Worm (Caenorhabditis elegans) whole organism, L4 larva: ENCODE measurements around the gene F10D7.3.

Experiments
- F10B5.3 ChIP-seq: sonication (generic microtip); optimal IDR thresholded peaks from 2 replicates; lab custom pipeline; 2016; ENCODE audit warnings: mild to moderate bottlenecking, missing genetic modification characterization, missing compliant biosample characterization
- F37D6.2 ChIP-seq: sonication (generic microtip); optimal IDR thresholded peaks from 2 replicates; lab custom pipeline; 2016; ENCODE audit warnings: mild to moderate bottlenecking, missing genetic modification characterization, missing compliant biosample characterization
- R02D3.7 ChIP-seq: fragments of 150-350 bp; sonication (generic microtip); optimal IDR thresholded peaks from 3 replicates; lab custom pipeline; 2014; ENCODE audit warnings: missing biosample characterization, missing genetic modification characterization
- T20F7.1 ChIP-seq: fragments of 200-800 bp; sonication (Bioruptor generic); optimal IDR thresholded peaks from 2 replicates; lab custom pipeline; 2018; ENCODE audit warnings: mild to moderate bottlenecking, missing genetic modification characterization, missing compliant biosample characterization
- Y105C5A.15 ChIP-seq: fragments of 200-800 bp; sonication (Bioruptor generic); IDR thresholded peaks from 2 replicates; pipeline ENCODE4 v1.3.6; 2022; ENCODE audit warnings: missing genetic modification characterization, missing compliant biosample characterization
- Y48G9A.11 ChIP-seq: fragments of 200-800 bp; sonication (Bioruptor generic); IDR thresholded peaks from 2 replicates; pipeline ENCODE4 v1.3.6; 2022; ENCODE audit warnings: missing genetic modification reagents, missing genetic modification characterization, missing compliant biosample characterization
- Y75B8A.6 ChIP-seq: fragments of 200-800 bp; sonication (Bioruptor generic); IDR thresholded peaks from 2 replicates; pipeline ENCODE4 v1.3.6; 2022; ENCODE audit warnings: missing genetic modification reagents, missing genetic modification characterization, missing compliant biosample characterization
- ZK337.2 ChIP-seq: fragments of 200-800 bp; sonication (Bioruptor generic); IDR thresholded peaks from 2 replicates; pipeline ENCODE4 v1.3.6; 2022; ENCODE audit warnings: missing genetic modification reagents, missing genetic modification characterization, missing compliant biosample characterization
- aly-2 ChIP-seq: sonication (generic microtip); optimal IDR thresholded peaks from 2 replicates; lab custom pipeline; 2018; ENCODE audit warnings: missing biosample characterization, missing genetic modification characterization
- ama-1 ChIP-seq: fragments of 150-350 bp; optimal IDR thresholded peaks from 2 replicates; lab custom pipeline; 2014; ENCODE audit warnings: inconsistent platforms, mixed read lengths
- ceh-82 ChIP-seq: sonication (generic microtip); optimal IDR thresholded peaks from 2 replicates; lab custom pipeline; 2017; ENCODE audit warnings: missing biosample characterization, missing genetic modification characterization
- ces-1 ChIP-seq: fragments of 150-350 bp; sonication (generic microtip); optimal IDR thresholded peaks from 4 replicates; lab custom pipeline; 2014; ENCODE audit warnings: missing biosample characterization, missing genetic modification reagents, missing genetic modification characterization
- cey-2 ChIP-seq: sonication (generic microtip); optimal IDR thresholded peaks from 3 replicates; lab custom pipeline; 2017; ENCODE audit warnings: missing genetic modification characterization, mild to moderate bottlenecking, missing compliant biosample characterization, antibody characterized with exemption, borderline replicate concordance; ENCODE audit not compliant: insufficient read depth
- ctbp-1 ChIP-seq: fragments of 200-800 bp; sonication (Bioruptor generic); IDR thresholded peaks from 2 replicates; pipeline ENCODE4 v1.3.6; 2022; ENCODE audit warnings: missing genetic modification reagents, missing genetic modification characterization, missing compliant biosample characterization
- daf-16 ChIP-seq, 3 experiments: sonication (generic microtip); optimal IDR thresholded peaks; 2 replicates each; lab custom pipeline; 2016 to 2017; ENCODE audit warnings: missing genetic modification characterization in 3 of 3, missing genetic modification reagents in 3 of 3, mild to moderate bottlenecking in 2 of 3, missing compliant biosample characterization in 2 of 3, missing biosample characterization in 1 of 3, moderate library complexity in 1 of 3
- dmd-6 ChIP-seq: fragments of 200-800 bp; sonication (Bioruptor generic); IDR thresholded peaks from 2 replicates; pipeline ENCODE4 v1.3.6; 2022; ENCODE audit warnings: missing genetic modification reagents, missing genetic modification characterization, missing compliant biosample characterization
- dpl-1 ChIP-seq: fragments of 150-350 bp; optimal IDR thresholded peaks from 2 replicates; lab custom pipeline; 2014; ENCODE audit warnings: missing biosample characterization, missing genetic modification reagents, missing genetic modification characterization
- dve-1 ChIP-seq: sonication (generic microtip); optimal IDR thresholded peaks from 2 replicates; lab custom pipeline; 2017; ENCODE audit warnings: antibody characterized with exemption, mild to moderate bottlenecking, missing genetic modification characterization, missing compliant biosample characterization; ENCODE audit not compliant: insufficient read depth
- egl-27 ChIP-seq: sonication (generic microtip); optimal IDR thresholded peaks from 3 replicates; lab custom pipeline; 2017; ENCODE audit warnings: missing biosample characterization, missing genetic modification reagents, missing genetic modification characterization
- egl-43 ChIP-seq: fragments of 200-800 bp; sonication (Bioruptor generic); IDR thresholded peaks from 2 replicates; pipeline ENCODE4 v1.3.6; 2022; ENCODE audit warnings: missing genetic modification reagents, missing genetic modification characterization, missing compliant biosample characterization
- hlh-11 ChIP-seq: fragments of 200-800 bp; sonication (Bioruptor generic); optimal IDR thresholded peaks from 2 replicates; lab custom pipeline; 2018; ENCODE audit warnings: mild to moderate bottlenecking, missing genetic modification characterization, missing compliant biosample characterization
- hlh-30 ChIP-seq: sonication (generic microtip); optimal IDR thresholded peaks from 2 replicates; lab custom pipeline; 2017; ENCODE audit warnings: antibody characterized with exemption, mild to moderate bottlenecking, missing genetic modification characterization, missing compliant biosample characterization; ENCODE audit not compliant: insufficient read depth
- hmg-1.1 ChIP-seq: fragments of 200-800 bp; sonication (Bioruptor generic); IDR thresholded peaks from 2 replicates; pipeline ENCODE4 v1.3.6; 2022; ENCODE audit warnings: missing genetic modification reagents, missing genetic modification characterization, missing compliant biosample characterization
- lim-7 ChIP-seq: fragments of 200-800 bp; sonication (Bioruptor generic); IDR thresholded peaks from 2 replicates; pipeline ENCODE4 v1.3.6; 2022; ENCODE audit warnings: missing genetic modification characterization, missing compliant biosample characterization
- lin-1 ChIP-seq: fragments of 200-800 bp; sonication (Bioruptor generic); IDR thresholded peaks from 2 replicates; pipeline ENCODE4 v1.3.6; 2022; ENCODE audit warnings: missing genetic modification reagents, missing genetic modification characterization, missing compliant biosample characterization
- lin-13 ChIP-seq: fragments of 150-350 bp; optimal IDR thresholded peaks from 2 replicates; lab custom pipeline; 2014; ENCODE audit warnings: missing biosample characterization, missing genetic modification reagents, missing genetic modification characterization
- lin-15B ChIP-seq: fragments of 150-350 bp; sonication (generic microtip); optimal IDR thresholded peaks from 3 replicates; lab custom pipeline; 2014; ENCODE audit warnings: missing biosample characterization, missing genetic modification characterization
- lin-38 ChIP-seq: fragments of 200-800 bp; sonication (Bioruptor generic); IDR thresholded peaks from 2 replicates; pipeline ENCODE4 v1.3.6; 2022; ENCODE audit warnings: missing genetic modification reagents, missing genetic modification characterization, missing compliant biosample characterization
- lir-3 ChIP-seq: sonication (generic microtip); optimal IDR thresholded peaks from 2 replicates; lab custom pipeline; 2016; ENCODE audit warnings: mild to moderate bottlenecking, missing genetic modification characterization, missing compliant biosample characterization
- madf-5 ChIP-seq, 2 experiments: fragments of 200-800 bp; sonication (Bioruptor generic); IDR thresholded peaks; 2 replicates each; pipeline ENCODE4 v1.3.6; 2022; ENCODE audit warnings: missing compliant biosample characterization in 2 of 2, missing genetic modification characterization in 2 of 2
- madf-9 ChIP-seq: fragments of 200-800 bp; sonication (Bioruptor generic); conservative IDR thresholded peaks from 2 replicates; pipeline ENCODE4 v1.3.6; 2022; ENCODE audit warnings: missing genetic modification reagents, missing genetic modification characterization, missing compliant biosample characterization
- mdl-1 ChIP-seq, 2 experiments: fragments of 150-350 bp in 1 of 2; sonication (generic microtip) in 1 of 2; optimal IDR thresholded peaks; 2 replicates each; lab custom pipeline; 2014 to 2017; ENCODE audit warnings: missing biosample characterization in 2 of 2, missing genetic modification characterization in 2 of 2
- mep-1 ChIP-seq: fragments of 150-350 bp; sonication (generic microtip); optimal IDR thresholded peaks from 3 replicates; lab custom pipeline; 2014; ENCODE audit warnings: missing biosample characterization, missing genetic modification characterization
- mes-2 ChIP-seq: sonication (generic microtip); optimal IDR thresholded peaks from 2 replicates; lab custom pipeline; 2016; ENCODE audit warnings: missing genotype, mild to moderate bottlenecking, missing genetic modification characterization, missing compliant biosample characterization; ENCODE audit not compliant: poor library complexity, severe bottlenecking
- nhr-10 ChIP-seq: fragments of 150-350 bp; optimal IDR thresholded peaks from 2 replicates; lab custom pipeline; 2014; ENCODE audit warnings: missing biosample characterization, missing genetic modification characterization
- nhr-237 ChIP-seq: sonication (generic microtip); optimal IDR thresholded peaks from 2 replicates; lab custom pipeline; 2017; ENCODE audit warnings: missing biosample characterization, missing genetic modification characterization
- nhr-28 ChIP-seq: fragments of 150-350 bp; optimal IDR thresholded peaks from 2 replicates; lab custom pipeline; 2014; ENCODE audit warnings: missing biosample characterization, missing genetic modification characterization
- nhr-6 ChIP-seq: fragments of 150-350 bp; optimal IDR thresholded peaks from 2 replicates; lab custom pipeline; 2014; ENCODE audit warnings: missing biosample characterization, missing genetic modification characterization
- nhr-76 ChIP-seq: fragments of 150-350 bp; optimal IDR thresholded peaks from 2 replicates; lab custom pipeline; 2014; ENCODE audit warnings: missing biosample characterization, missing genetic modification characterization
- pha-4 ChIP-seq, 2 experiments: fragments of 150-350 bp in 1 of 2; fragments of 200-800 bp in 1 of 2; sonication (Bioruptor generic) in 1 of 2; IDR thresholded peaks in 1 of 2; optimal IDR thresholded peaks in 1 of 2; 2 replicates each; pipeline versions ENCODE4 v1.3.6 to Lab custom; 2014 to 2022; ENCODE audit warnings: missing genetic modification characterization in 2 of 2, missing genetic modification reagents in 2 of 2, missing biosample characterization in 1 of 2, missing compliant biosample characterization in 1 of 2
- php-3 ChIP-seq: fragments of 200-800 bp; sonication (Bioruptor generic); IDR thresholded peaks from 2 replicates; pipeline ENCODE4 v1.3.6; 2022; ENCODE audit warnings: missing genetic modification reagents, missing genetic modification characterization, missing compliant biosample characterization
- pqm-1 ChIP-seq: sonication (generic microtip); optimal IDR thresholded peaks from 2 replicates; lab custom pipeline; 2017; ENCODE audit warnings: missing biosample characterization, missing genetic modification characterization
- rbr-2 ChIP-seq: sonication (generic microtip); optimal IDR thresholded peaks from 2 replicates; lab custom pipeline; 2016; ENCODE audit warnings: missing genotype, missing genetic modification characterization, missing compliant biosample characterization
- set-16 ChIP-seq: fragments of 200-800 bp; sonication (Bioruptor generic); IDR thresholded peaks from 2 replicates; pipeline ENCODE4 v1.3.6; 2022; ENCODE audit warnings: missing genetic modification reagents, missing genetic modification characterization, missing compliant biosample characterization
- tra-1 ChIP-seq: fragments of 200-800 bp; sonication (Bioruptor generic); IDR thresholded peaks from 2 replicates; pipeline ENCODE4 v1.3.6; 2022; ENCODE audit warnings: missing genetic modification reagents, missing genetic modification characterization, missing compliant biosample characterization
- unc-130 ChIP-seq: sonication (generic microtip); optimal IDR thresholded peaks from 2 replicates; lab custom pipeline; 2016; ENCODE audit warnings: missing genetic modification reagents, missing genetic modification characterization, missing compliant biosample characterization
- unc-39 ChIP-seq: sonication (generic microtip); optimal IDR thresholded peaks from 2 replicates; lab custom pipeline; 2017; ENCODE audit warnings: missing biosample characterization, missing genetic modification characterization
- unc-62 ChIP-seq, 3 experiments: fragments of 150-350 bp in 1 of 3; sonication (generic microtip); optimal IDR thresholded peaks in 2 of 3; peaks in 1 of 3; 1 replicate in 1 of 3; 2 replicates in 2 of 3; lab custom pipeline; 2014 to 2017; ENCODE audit warnings: missing biosample characterization in 3 of 3, missing genetic modification characterization in 3 of 3, missing genetic modification reagents in 3 of 3, missing genotype in 1 of 3
- vab-7 ChIP-seq: fragments of 200-800 bp; sonication (Bioruptor generic); IDR thresholded peaks from 2 replicates; pipeline ENCODE4 v1.3.6; 2022; ENCODE audit warnings: missing genetic modification reagents, missing genetic modification characterization, missing compliant biosample characterization

Gene F10D7.3

DNA sequence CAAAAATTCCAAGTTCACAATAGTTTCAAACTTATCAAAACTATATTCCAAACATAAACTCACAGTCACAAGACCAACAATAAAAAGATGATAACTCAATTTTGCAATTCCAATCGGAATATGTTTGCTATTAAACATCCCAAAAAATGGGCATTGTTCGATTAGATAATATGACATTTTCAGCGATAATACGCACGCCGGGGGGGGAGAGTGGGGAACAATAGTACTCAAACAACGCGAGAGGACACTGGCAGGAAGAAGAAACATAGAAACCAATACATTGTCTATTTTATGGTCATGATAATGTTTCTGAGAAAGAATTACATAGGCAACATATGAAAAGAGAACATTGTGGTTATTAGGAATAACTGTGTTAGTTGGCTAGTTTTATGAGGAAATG, 1.4 kb upstream of the F10D7.3 start:
- TF ChIP-seq nhr-237 (tag; lab: Kevin White, UChicago) (no peak), lin-13 (no peak), dpl-1 (no peak), unc-130 (GFP tag; lab: Kevin White, UChicago) (no peak), madf-5 (GFP tag; IDR thresholded peaks at IDR 0.05; lab: Robert Waterston, UW) (no peak), ctbp-1 (GFP tag; lab: Robert Waterston, UW) (no peak), pha-4 (GFP tag; IDR thresholded peaks at IDR 0.05; lab: Robert Waterston, UW) (no peak), pha-4 (tag; optimal IDR thresholded peaks at IDR 0.05; lab: Kevin White, UChicago) (no peak), lin-15B (tag; lab: Kevin White, UChicago) (no peak), lim-7 (GFP tag; lab: Robert Waterston, UW) (no peak), egl-27 (tag; lab: Kevin White, UChicago) (no peak), set-16 (GFP tag; lab: Robert Waterston, UW) (no peak), php-3 (GFP tag; lab: Robert Waterston, UW) (no peak; the same call in 1 of the 2 replicates), ama-1 (lab: Kevin White, UChicago) (no peak), daf-16 (GFP tag; optimal IDR thresholded peaks at IDR 0.05; lab: Kevin White, UChicago) (no peak), daf-16 (tag; optimal IDR thresholded peaks at IDR 0.05; lab: Kevin White, UChicago) (peak; percentile 50), T20F7.1 (no peak), mdl-1 (tag; optimal IDR thresholded peaks at IDR 0.05; lab: Kevin White, UChicago) (no peak), cey-2 (tag; lab: Kevin White, UChicago) (no peak), lir-3 (tag; lab: Kevin White, UChicago) (no peak), hlh-30 (tag; lab: Kevin White, UChicago) (peak; percentile 13), R02D3.7 (tag; lab: Kevin White, UChicago) (no peak), dve-1 (tag; lab: Kevin White, UChicago) (peak; percentile 70), vab-7 (GFP tag; lab: Robert Waterston, UW) (no peak), unc-39 (no peak), hmg-1.1 (GFP tag; lab: Robert Waterston, UW) (no peak), Y75B8A.6 (GFP tag; lab: Robert Waterston, UW) (no peak), Y48G9A.11 (no peak), lin-38 (no peak), mep-1 (tag; lab: Kevin White, UChicago) (no peak), dmd-6 (GFP tag; lab: Robert Waterston, UW) (no peak), lin-1 (GFP tag; lab: Robert Waterston, UW) (no peak), rbr-2 (no peak), nhr-76 (tag; lab: Kevin White, UChicago) (no peak), aly-2 (tag; lab: Kevin White, UChicago) (no peak), mes-2 (tag; lab: Kevin White, UChicago) (no peak), unc-62 (GFP tag; optimal IDR thresholded peaks at IDR 0.05 in 1 of 2; lab: Kevin White, UChicago) (peak in 1 of 2 experiments; percentile 75), unc-62 (tag; optimal IDR thresholded peaks at IDR 0.05; lab: Kevin White, UChicago) (no peak), F10B5.3 (tag; lab: Kevin White, UChicago) (no peak), egl-43 (GFP tag; lab: Robert Waterston, UW) (no peak), Y105C5A.15 (GFP tag; lab: Robert Waterston, UW) (no peak), tra-1 (GFP tag; lab: Robert Waterston, UW) (0 out of 2 replicates have a peak, but pooled peaks have one; percentile 11), pqm-1 (tag; lab: Kevin White, UChicago) (peak; percentile 38), F37D6.2 (tag; lab: Kevin White, UChicago) (no peak), hlh-11 (tag; lab: Kevin White, UChicago) (peak; percentile 41), ceh-82 (no peak), madf-9 (GFP tag; lab: Robert Waterston, UW) (no peak), ces-1 (no peak), ZK337.2 (GFP tag; lab: Robert Waterston, UW) (no peak), nhr-28 (tag; lab: Kevin White, UChicago) (peak; percentile 14), nhr-6 (tag; lab: Kevin White, UChicago) (peak; percentile 38), nhr-10 (no peak)
- TF ChIP-seq, all 104 proteins: peak for 9
